Worm (Caenorhabditis elegans) whole organism, L4 larva: ENCODE measurements around the gene alh-2.

Source experiments
- arid-1 ChIP-seq: fragments of 200-800 bp; sonication (Bioruptor generic); conservative IDR thresholded peaks from 2 replicates; pipeline ENCODE4 v1.3.6; 2022; ENCODE audit warnings: missing genetic modification reagents, missing genetic modification characterization, missing compliant biosample characterization
- ceh-32 ChIP-seq: sonication (generic microtip); optimal IDR thresholded peaks from 2 replicates; lab custom pipeline; 2016; ENCODE audit warnings: mild to moderate bottlenecking, missing genetic modification characterization, missing compliant biosample characterization; ENCODE audit not compliant: poor library complexity
- daf-16 ChIP-seq, 3 experiments: sonication (generic microtip); optimal IDR thresholded peaks; 2 replicates each; lab custom pipeline; 2016 to 2017; ENCODE audit warnings: missing genetic modification characterization in 3 of 3, missing genetic modification reagents in 3 of 3, mild to moderate bottlenecking in 2 of 3, missing compliant biosample characterization in 2 of 3, missing biosample characterization in 1 of 3, moderate library complexity in 1 of 3
- fkh-10 ChIP-seq: fragments of 150-350 bp; optimal IDR thresholded peaks from 2 replicates; lab custom pipeline; 2014; ENCODE audit warnings: missing biosample characterization, missing genetic modification reagents, missing genetic modification characterization
- fos-1 ChIP-seq: fragments of 150-350 bp; optimal IDR thresholded peaks from 2 replicates; lab custom pipeline; 2014; ENCODE audit warnings: missing biosample characterization, missing genetic modification characterization
- lsy-2 ChIP-seq, 2 experiments: fragments of 150-350 bp in 1 of 2; sonication (generic microtip) in 1 of 2; optimal IDR thresholded peaks; 2 replicates each; lab custom pipeline; 2014 to 2017; ENCODE audit warnings: missing biosample characterization in 2 of 2, missing genetic modification characterization in 2 of 2
- mep-1 ChIP-seq: fragments of 150-350 bp; sonication (generic microtip); optimal IDR thresholded peaks from 3 replicates; lab custom pipeline; 2014; ENCODE audit warnings: missing biosample characterization, missing genetic modification characterization
- nhr-237 ChIP-seq: sonication (generic microtip); optimal IDR thresholded peaks from 2 replicates; lab custom pipeline; 2017; ENCODE audit warnings: missing biosample characterization, missing genetic modification characterization
- nhr-28 ChIP-seq: fragments of 150-350 bp; optimal IDR thresholded peaks from 2 replicates; lab custom pipeline; 2014; ENCODE audit warnings: missing biosample characterization, missing genetic modification characterization
- nhr-76 ChIP-seq: fragments of 150-350 bp; optimal IDR thresholded peaks from 2 replicates; lab custom pipeline; 2014; ENCODE audit warnings: missing biosample characterization, missing genetic modification characterization
- pqm-1 ChIP-seq: sonication (generic microtip); optimal IDR thresholded peaks from 2 replicates; lab custom pipeline; 2017; ENCODE audit warnings: missing biosample characterization, missing genetic modification characterization
- unc-130 ChIP-seq: sonication (generic microtip); optimal IDR thresholded peaks from 2 replicates; lab custom pipeline; 2016; ENCODE audit warnings: missing genetic modification reagents, missing genetic modification characterization, missing compliant biosample characterization
- unc-62 ChIP-seq, 3 experiments: fragments of 150-350 bp in 1 of 3; sonication (generic microtip); optimal IDR thresholded peaks in 2 of 3; peaks in 1 of 3; 1 replicate in 1 of 3; 2 replicates in 2 of 3; lab custom pipeline; 2014 to 2017; ENCODE audit warnings: missing biosample characterization in 3 of 3, missing genetic modification characterization in 3 of 3, missing genetic modification reagents in 3 of 3, missing genotype in 1 of 3

DNA sequence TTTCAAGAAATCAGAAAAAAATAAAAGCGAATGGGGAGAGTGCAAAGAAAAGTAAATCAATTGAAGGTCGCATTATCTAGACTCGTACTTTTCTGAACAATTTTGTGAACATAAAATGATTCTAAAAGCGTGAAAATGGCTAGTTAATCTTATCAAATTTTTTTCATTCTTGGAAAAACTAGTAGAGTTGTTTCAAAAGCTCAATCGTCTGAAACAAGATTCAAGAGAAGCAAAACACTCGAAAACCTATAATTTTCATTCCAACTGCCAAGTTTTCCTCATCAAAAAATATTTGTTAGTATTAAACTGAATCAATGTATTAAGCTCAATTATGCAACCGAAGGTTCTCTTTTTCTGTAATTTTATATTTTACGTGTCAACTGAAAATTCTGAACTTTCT lies 4.0 kb downstream of the alh-2 start, which contains the start of gene irld-45:
- no peak for TF ChIP-seq daf-16 (GFP tag; optimal IDR thresholded peaks at IDR 0.05; lab: Kevin White, UChicago)
- no peak for TF ChIP-seq daf-16 (tag; optimal IDR thresholded peaks at IDR 0.05; lab: Kevin White, UChicago)
- no peak for TF ChIP-seq nhr-28 (tag; lab: Kevin White, UChicago)
- no peak for TF ChIP-seq lsy-2 (tag; optimal IDR thresholded peaks at IDR 0.05; lab: Kevin White, UChicago)
- no peak for TF ChIP-seq unc-62 (GFP tag; optimal IDR thresholded peaks at IDR 0.05 in 1 of 2; lab: Kevin White, UChicago)
- no peak for TF ChIP-seq unc-62 (tag; optimal IDR thresholded peaks at IDR 0.05; lab: Kevin White, UChicago)
- no peak for TF ChIP-seq arid-1 (GFP tag; lab: Robert Waterston, UW)
- no peak for TF ChIP-seq mep-1 (tag; lab: Kevin White, UChicago)
- no peak for TF ChIP-seq nhr-76 (tag; lab: Kevin White, UChicago)
- TF ChIP-seq pqm-1 (tag; lab: Kevin White, UChicago), result no peak
- TF ChIP-seq fos-1 (tag; lab: Kevin White, UChicago), result no peak
- no peak for TF ChIP-seq ceh-32 (tag; lab: Kevin White, UChicago)
- TF ChIP-seq fkh-10 (GFP tag; lab: Kevin White, UChicago), result no peak
- TF ChIP-seq nhr-237 (tag; lab: Kevin White, UChicago), result no peak
- TF ChIP-seq unc-130 (GFP tag; lab: Kevin White, UChicago), result no peak
